Worm (Caenorhabditis elegans) whole organism, late embryonic: ENCODE results near the gene srbc-51.

Experiments used
- C08G9.2 ChIP-seq: sonication (generic microtip); optimal IDR thresholded peaks from 2 replicates; lab custom pipeline; 2016; ENCODE audit warnings: mild to moderate bottlenecking, missing genetic modification characterization, moderate library complexity, missing compliant biosample characterization
- F13H6.1 ChIP-seq: sonication (generic microtip); optimal IDR thresholded peaks from 2 replicates; lab custom pipeline; 2016; ENCODE audit warnings: missing genetic modification characterization, missing compliant biosample characterization
- K09A11.1 ChIP-seq: sonication (generic microtip); optimal IDR thresholded peaks from 2 replicates; lab custom pipeline; 2017; ENCODE audit warnings: antibody characterized with exemption, mild to moderate bottlenecking, missing genetic modification characterization, missing compliant biosample characterization; ENCODE audit not compliant: insufficient read depth
- T23F11.4 ChIP-seq: fragments of 200-800 bp; sonication (Bioruptor generic); optimal IDR thresholded peaks from 2 replicates; lab custom pipeline; 2018; ENCODE audit warnings: mild to moderate bottlenecking, missing genetic modification characterization, missing compliant biosample characterization
- Y22D7AL.16 ChIP-seq: sonication (generic microtip); optimal IDR thresholded peaks from 2 replicates; lab custom pipeline; 2016; ENCODE audit warnings: missing genetic modification characterization, missing compliant biosample characterization
- ceh-18 ChIP-seq: sonication (generic microtip); optimal IDR thresholded peaks from 2 replicates; lab custom pipeline; 2016; ENCODE audit warnings: missing genetic modification characterization, missing compliant biosample characterization
- ceh-19 ChIP-seq: fragments of 200-800 bp; sonication (Bioruptor generic); optimal IDR thresholded peaks from 2 replicates; lab custom pipeline; 2018; ENCODE audit warnings: mild to moderate bottlenecking, missing genetic modification characterization, missing compliant biosample characterization
- ceh-22 ChIP-seq: sonication (generic microtip); optimal IDR thresholded peaks from 2 replicates; lab custom pipeline; 2017; ENCODE audit warnings: missing biosample characterization, missing genetic modification characterization
- ceh-24 ChIP-seq: sonication (generic microtip); optimal IDR thresholded peaks from 2 replicates; lab custom pipeline; 2016; ENCODE audit warnings: mild to moderate bottlenecking, missing genetic modification characterization, missing compliant biosample characterization
- ceh-30 ChIP-seq: fragments of 150-350 bp; optimal IDR thresholded peaks from 2 replicates; lab custom pipeline; 2014; ENCODE audit warnings: missing biosample characterization, missing genetic modification characterization
- ceh-31 ChIP-seq: sonication (generic microtip); optimal IDR thresholded peaks from 2 replicates; lab custom pipeline; 2016; ENCODE audit warnings: missing genetic modification characterization, missing compliant biosample characterization
- ceh-48 ChIP-seq: sonication (generic microtip); optimal IDR thresholded peaks from 2 replicates; lab custom pipeline; 2016; ENCODE audit warnings: missing genetic modification characterization, inconsistent platforms, missing compliant biosample characterization
- dmd-4 ChIP-seq: sonication (generic microtip); optimal IDR thresholded peaks from 2 replicates; lab custom pipeline; 2016; ENCODE audit warnings: borderline replicate concordance, missing genetic modification characterization, missing compliant biosample characterization
- dve-1 ChIP-seq: sonication (generic microtip); optimal IDR thresholded peaks from 2 replicates; lab custom pipeline; 2017; ENCODE audit warnings: antibody characterized with exemption, mild to moderate bottlenecking, missing genetic modification characterization, missing compliant biosample characterization
- elt-2 ChIP-seq: sonication (generic microtip); optimal IDR thresholded peaks from 2 replicates; lab custom pipeline; 2016; ENCODE audit warnings: missing genetic modification reagents, missing genetic modification characterization, missing compliant biosample characterization
- elt-4 ChIP-seq: sonication (generic microtip); optimal IDR thresholded peaks from 2 replicates; lab custom pipeline; 2016; ENCODE audit warnings: missing genetic modification characterization, missing compliant biosample characterization
- ets-4 ChIP-seq: sonication (generic microtip); optimal IDR thresholded peaks from 2 replicates; lab custom pipeline; 2016; ENCODE audit warnings: missing genetic modification characterization, missing compliant biosample characterization
- gmeb-2 ChIP-seq: sonication (generic microtip); optimal IDR thresholded peaks from 2 replicates; lab custom pipeline; 2016; ENCODE audit warnings: missing genetic modification characterization, inconsistent platforms, missing compliant biosample characterization
- hlh-15 ChIP-seq: sonication (generic microtip); optimal IDR thresholded peaks from 2 replicates; lab custom pipeline; 2016; ENCODE audit warnings: missing genetic modification characterization, missing compliant biosample characterization
- hlh-8 ChIP-seq: sonication (generic microtip); optimal IDR thresholded peaks from 2 replicates; lab custom pipeline; 2016; ENCODE audit warnings: missing genotype, missing genetic modification characterization, missing compliant biosample characterization
- lim-6 ChIP-seq: sonication (generic microtip); optimal IDR thresholded peaks from 2 replicates; lab custom pipeline; 2016; ENCODE audit warnings: missing genetic modification characterization, missing compliant biosample characterization
- lin-11 ChIP-seq: fragments of 200-800 bp; sonication (Bioruptor generic); optimal IDR thresholded peaks from 2 replicates; lab custom pipeline; 2018; ENCODE audit warnings: mild to moderate bottlenecking, missing genetic modification characterization, missing compliant biosample characterization
- nfya-1 ChIP-seq: sonication (generic microtip); optimal IDR thresholded peaks from 2 replicates; lab custom pipeline; 2017; ENCODE audit warnings: missing genetic modification characterization, mild to moderate bottlenecking, missing compliant biosample characterization, antibody characterized with exemption, moderate library complexity
- nhr-11 ChIP-seq: fragments of 150-350 bp; optimal IDR thresholded peaks from 2 replicates; lab custom pipeline; 2014; ENCODE audit warnings: missing biosample characterization, missing genetic modification characterization
- npax-4 ChIP-seq: sonication (generic microtip); optimal IDR thresholded peaks from 2 replicates; lab custom pipeline; 2016; ENCODE audit warnings: missing genetic modification characterization, missing compliant biosample characterization
- pag-3 ChIP-seq: sonication (generic microtip); optimal IDR thresholded peaks from 2 replicates; lab custom pipeline; 2016; ENCODE audit warnings: missing compliant biosample characterization, missing genetic modification characterization, borderline replicate concordance
- pat-9 ChIP-seq: fragments of 200-800 bp; sonication (Bioruptor generic); optimal IDR thresholded peaks from 2 replicates; lab custom pipeline; 2018; ENCODE audit warnings: mild to moderate bottlenecking, missing genetic modification characterization, moderate library complexity, missing compliant biosample characterization
- pax-1 ChIP-seq: fragments of 150-350 bp; optimal IDR thresholded peaks from 2 replicates; lab custom pipeline; 2014; ENCODE audit warnings: missing biosample characterization, missing genetic modification characterization
- ref-2 ChIP-seq: sonication (generic microtip); optimal IDR thresholded peaks from 2 replicates; lab custom pipeline; 2016; ENCODE audit warnings: missing genetic modification characterization, missing compliant biosample characterization
- rnt-1 ChIP-seq: sonication (generic microtip); optimal IDR thresholded peaks from 2 replicates; lab custom pipeline; 2016; ENCODE audit warnings: missing genetic modification characterization, missing compliant biosample characterization
- sox-2 ChIP-seq: fragments of 200-800 bp; sonication (Bioruptor generic); IDR thresholded peaks from 2 replicates; pipeline ENCODE4 v1.3.6; 2022; ENCODE audit warnings: missing genetic modification reagents, missing genetic modification characterization, missing compliant biosample characterization
- sox-4 ChIP-seq: sonication (generic microtip); optimal IDR thresholded peaks from 2 replicates; lab custom pipeline; 2017; ENCODE audit warnings: mild to moderate bottlenecking, missing genetic modification characterization, inconsistent platforms, missing compliant biosample characterization
- syd-9 ChIP-seq: sonication (generic microtip); optimal IDR thresholded peaks from 2 replicates; lab custom pipeline; 2016; ENCODE audit warnings: mild to moderate bottlenecking, missing genetic modification characterization, moderate library complexity, missing compliant biosample characterization
- tbx-2 ChIP-seq: sonication (generic microtip); optimal IDR thresholded peaks from 2 replicates; lab custom pipeline; 2016; ENCODE audit warnings: missing genetic modification characterization, missing compliant biosample characterization
- tbx-7 ChIP-seq: sonication (generic microtip); optimal IDR thresholded peaks from 2 replicates; lab custom pipeline; 2016; ENCODE audit warnings: missing genotype, missing genetic modification characterization, missing compliant biosample characterization
- unc-3 ChIP-seq, 2 experiments: fragments of 200-800 bp in 1 of 2; sonication (Bioruptor generic) in 1 of 2; sonication (generic microtip) in 1 of 2; conservative IDR thresholded peaks in 1 of 2; optimal IDR thresholded peaks in 1 of 2; 2 replicates each; pipeline versions ENCODE4 v1.3.6 to Lab custom; 2016 to 2022; ENCODE audit warnings: missing compliant biosample characterization in 2 of 2, missing genetic modification characterization in 2 of 2, missing genetic modification reagents in 1 of 2
- unc-55 ChIP-seq: sonication (generic microtip); optimal IDR thresholded peaks from 2 replicates; lab custom pipeline; 2017; ENCODE audit warnings: missing biosample characterization, missing genetic modification reagents, missing genetic modification characterization

The srbc-51 gene

ce11 chrV:15865839-15866238 lies 39.6 kb downstream of the srbc-51 start, which contains the start of gene srh-293:
Gene srh-293 (plus strand): TSS chrV:15866139.
- no peak for TF ChIP-seq elt-4
- no peak for TF ChIP-seq T23F11.4 (GFP tag; lab: Kevin White, UChicago)
- no peak for TF ChIP-seq ref-2 (tag; lab: Kevin White, UChicago)

DNA sequence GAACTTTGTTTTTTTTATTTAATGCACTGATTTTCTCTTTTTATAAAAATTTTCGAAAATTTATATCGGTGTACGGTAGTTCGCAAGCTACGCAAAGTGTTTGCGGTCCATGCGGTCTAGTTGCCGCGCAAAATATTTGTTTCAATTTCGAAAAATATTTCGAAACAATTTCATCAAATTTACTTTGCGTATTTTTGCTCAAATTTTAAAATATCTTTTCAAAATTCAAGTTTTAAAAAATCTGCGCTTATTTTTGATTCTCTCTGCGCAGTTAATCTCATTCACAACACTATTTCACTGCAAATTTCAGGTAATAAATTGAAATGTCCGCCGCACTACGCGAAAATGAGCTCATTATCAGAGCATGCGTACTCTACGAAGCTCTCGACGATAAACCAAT lies 41.2 kb downstream of the srbc-51 start, which contains the start of gene fbxa-197:
Gene fbxa-197 (plus strand): TSS at position 301 of the 400 bp plus-strand sequence.
- no peak for TF ChIP-seq rnt-1 (tag; lab: Kevin White, UChicago)
- no peak for TF ChIP-seq pag-3
- no peak for TF ChIP-seq dmd-4
- TF ChIP-seq ceh-19 (GFP tag; lab: Kevin White, UChicago) = no peak
- no peak for TF ChIP-seq ets-4 (tag; lab: Kevin White, UChicago)
- no peak for TF ChIP-seq lim-6

DNA sequence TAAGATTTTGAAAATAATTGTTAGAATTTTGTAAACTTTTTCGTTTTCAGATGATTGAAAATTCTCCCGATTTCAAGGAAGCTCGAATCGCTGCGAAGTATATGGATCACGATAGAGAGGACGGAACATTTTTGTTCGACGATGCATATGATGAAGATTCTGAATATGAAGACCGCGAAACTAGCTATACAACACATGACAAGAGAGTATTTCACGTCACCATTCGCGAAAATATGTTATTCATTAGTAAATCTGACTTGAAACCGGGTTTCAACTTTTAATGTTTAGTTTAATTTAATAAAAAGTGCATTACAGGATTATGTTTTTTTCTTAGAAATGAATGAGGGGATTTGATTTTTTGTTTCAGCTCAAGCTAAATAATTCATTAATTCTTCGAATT lies 44.1 kb downstream of the srbc-51 start, which contains the start of gene str-57:
Gene str-57 (plus strand): TSS at position 301 of the 400 bp plus-strand sequence.
- no peak for TF ChIP-seq hlh-8 (tag; lab: Kevin White, UChicago)
- no peak for TF ChIP-seq ceh-31
- TF ChIP-seq pax-1 = no peak
- TF ChIP-seq sox-2 = no peak
- TF ChIP-seq syd-9 (tag; lab: Kevin White, UChicago) = no peak
- TF ChIP-seq ceh-22 (tag; lab: Kevin White, UChicago) = no peak
- no peak for TF ChIP-seq ceh-48 (tag; lab: Kevin White, UChicago)
- no peak for TF ChIP-seq npax-4 (tag; lab: Kevin White, UChicago)
- TF ChIP-seq tbx-7 (tag; lab: Kevin White, UChicago) = no peak
- no peak for TF ChIP-seq ceh-19 (GFP tag; lab: Kevin White, UChicago)
- no peak for TF ChIP-seq lin-11
- TF ChIP-seq unc-3 (GFP tag; conservative IDR thresholded peaks at IDR 0.05; lab: Robert Waterston, UW) = no peak
- TF ChIP-seq unc-3 (tag; optimal IDR thresholded peaks at IDR 0.05; lab: Kevin White, UChicago) = no peak
- no peak for TF ChIP-seq K09A11.1 (tag; lab: Kevin White, UChicago)
- no peak for TF ChIP-seq gmeb-2 (tag; lab: Kevin White, UChicago)
- no peak for TF ChIP-seq nhr-11 (tag; lab: Kevin White, UChicago)
- TF ChIP-seq sox-4 (tag; lab: Kevin White, UChicago) = no peak
- TF ChIP-seq dve-1 (tag; lab: Kevin White, UChicago) = no peak
- no peak for TF ChIP-seq nfya-1 (tag; lab: Kevin White, UChicago)

DNA sequence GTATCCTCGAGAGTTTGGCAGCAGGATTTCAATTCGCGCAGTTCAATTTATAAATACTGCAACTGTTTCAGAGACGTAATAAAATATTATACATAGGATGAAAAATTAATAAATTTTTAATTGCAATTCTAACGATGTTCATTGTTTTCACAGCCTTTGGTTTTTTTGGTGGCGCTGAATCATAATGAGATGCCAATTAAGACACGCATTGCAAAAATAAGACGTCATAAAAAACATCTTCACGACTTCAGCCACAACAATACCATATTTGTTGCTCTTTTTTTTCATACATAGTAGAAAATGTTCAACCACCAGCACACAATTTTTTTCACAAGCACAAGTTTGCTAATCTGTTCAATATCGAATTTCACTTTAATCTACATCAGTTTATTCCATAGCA lies 46.1 kb downstream of the srbc-51 start, which contains the start of gene str-56:
Gene str-56 (plus strand): TSS at position 301 of the 400 bp plus-strand sequence.
- TF ChIP-seq tbx-7 (tag; lab: Kevin White, UChicago) (no peak), ceh-30 (tag; lab: Kevin White, UChicago) (no peak), npax-4 (tag; lab: Kevin White, UChicago) (no peak), F13H6.1 (tag; lab: Kevin White, UChicago) (no peak), ceh-18 (tag; lab: Kevin White, UChicago) (no peak), ceh-24 (tag; lab: Kevin White, UChicago) (no peak), Y22D7AL.16 (tag; lab: Kevin White, UChicago) (no peak), hlh-15 (tag; lab: Kevin White, UChicago) (no peak), unc-55 (GFP tag; lab: Kevin White, UChicago) (no peak), C08G9.2 (tag; lab: Kevin White, UChicago) (no peak), pat-9 (no peak), nhr-11 (tag; lab: Kevin White, UChicago) (no peak), lim-6 (no peak), tbx-2 (no peak), K09A11.1 (tag; lab: Kevin White, UChicago) (no peak), elt-2 (tag; lab: Kevin White, UChicago) (no peak)
- TF ChIP-seq, all 69 proteins: peak for 0
